Worm (Caenorhabditis elegans) whole organism, L4 larva: Measurements from ENCODE around the gene tra-1.

Source experiments
- R02D3.7 ChIP-seq: fragments of 150-350 bp; sonication (generic microtip); optimal IDR thresholded peaks from 3 replicates; lab custom pipeline; 2014; ENCODE audit warnings: missing biosample characterization, missing genetic modification characterization
- lin-1 ChIP-seq: fragments of 200-800 bp; sonication (Bioruptor generic); IDR thresholded peaks from 2 replicates; pipeline ENCODE4 v1.3.6; 2022; ENCODE audit warnings: missing genetic modification reagents, missing genetic modification characterization, missing compliant biosample characterization
- php-3 ChIP-seq: fragments of 200-800 bp; sonication (Bioruptor generic); IDR thresholded peaks from 2 replicates; pipeline ENCODE4 v1.3.6; 2022; ENCODE audit warnings: missing genetic modification reagents, missing genetic modification characterization, missing compliant biosample characterization
- unc-39 ChIP-seq: sonication (generic microtip); optimal IDR thresholded peaks from 2 replicates; lab custom pipeline; 2017; ENCODE audit warnings: missing biosample characterization, missing genetic modification characterization

ce11 chrIII:11142908-11143307 is 52.1 kb downstream of the tra-1 start:
- TF ChIP-seq lin-1: no peak
- no peak for TF ChIP-seq unc-39 (tag; lab: Kevin White, UChicago)
- TF ChIP-seq R02D3.7: no peak
- no peak for TF ChIP-seq php-3 (GFP tag; lab: Robert Waterston, UW)
